Worm (Caenorhabditis elegans) whole organism, L4 larva: ENCODE results near the gene Y37D8A.16.

Experiments used
- D1046.2 ChIP-seq: fragments of 200-800 bp; sonication (Bioruptor generic); IDR thresholded peaks from 2 replicates; pipeline ENCODE4 v1.3.6; 2022; ENCODE audit warnings: missing genetic modification characterization, missing compliant biosample characterization
- F10B5.3 ChIP-seq: sonication (generic microtip); optimal IDR thresholded peaks from 2 replicates; lab custom pipeline; 2016; ENCODE audit warnings: mild to moderate bottlenecking, missing genetic modification characterization, missing compliant biosample characterization
- F26F4.8 ChIP-seq: fragments of 200-800 bp; sonication (Bioruptor generic); conservative IDR thresholded peaks from 2 replicates; pipeline ENCODE4 v1.3.6; 2022; ENCODE audit warnings: missing genetic modification characterization, missing compliant biosample characterization
- F44E2.7 ChIP-seq: fragments of 200-800 bp; sonication (Bioruptor generic); IDR thresholded peaks from 2 replicates; pipeline ENCODE4 v2.1.2; 2022; ENCODE audit warnings: missing genetic modification characterization, missing compliant biosample characterization
- arid-1 ChIP-seq: fragments of 200-800 bp; sonication (Bioruptor generic); conservative IDR thresholded peaks from 2 replicates; pipeline ENCODE4 v1.3.6; 2022; ENCODE audit warnings: missing genetic modification reagents, missing genetic modification characterization, missing compliant biosample characterization
- ceh-20 ChIP-seq: fragments of 200-800 bp; sonication (Bioruptor generic); IDR thresholded peaks from 2 replicates; pipeline ENCODE4 v1.3.6; 2022; ENCODE audit warnings: missing genetic modification reagents, missing genetic modification characterization, missing compliant biosample characterization
- ceh-28 ChIP-seq: fragments of 150-350 bp; optimal IDR thresholded peaks from 2 replicates; lab custom pipeline; 2014; ENCODE audit warnings: missing biosample characterization, missing genetic modification reagents, missing genetic modification characterization
- ceh-44 ChIP-seq: fragments of 200-800 bp; sonication (Bioruptor generic); IDR thresholded peaks from 2 replicates; pipeline ENCODE4 v1.3.6; 2022; ENCODE audit warnings: missing genetic modification reagents, missing genetic modification characterization, missing compliant biosample characterization
- ceh-62 ChIP-seq: sonication (generic microtip); optimal IDR thresholded peaks from 2 replicates; lab custom pipeline; 2017; ENCODE audit warnings: missing biosample characterization, missing genetic modification characterization
- ctbp-1 ChIP-seq: fragments of 200-800 bp; sonication (Bioruptor generic); IDR thresholded peaks from 2 replicates; pipeline ENCODE4 v1.3.6; 2022; ENCODE audit warnings: missing genetic modification reagents, missing genetic modification characterization, missing compliant biosample characterization
- daf-12 ChIP-seq: fragments of 150-350 bp; optimal IDR thresholded peaks from 2 replicates; lab custom pipeline; 2014; ENCODE audit warnings: missing biosample characterization, missing genetic modification reagents, missing genetic modification characterization
- daf-16 ChIP-seq, 3 experiments: sonication (generic microtip); optimal IDR thresholded peaks; 2 replicates each; lab custom pipeline; 2016 to 2017; ENCODE audit warnings: missing genetic modification characterization in 3 of 3, missing genetic modification reagents in 3 of 3, mild to moderate bottlenecking in 2 of 3, missing compliant biosample characterization in 2 of 3, missing biosample characterization in 1 of 3, moderate library complexity in 1 of 3
- dpl-1 ChIP-seq: fragments of 150-350 bp; optimal IDR thresholded peaks from 2 replicates; lab custom pipeline; 2014; ENCODE audit warnings: missing biosample characterization, missing genetic modification reagents, missing genetic modification characterization
- duxl-1 ChIP-seq: sonication (generic microtip); optimal IDR thresholded peaks from 2 replicates; lab custom pipeline; 2016; ENCODE audit warnings: mild to moderate bottlenecking, missing genetic modification characterization, moderate library complexity, missing compliant biosample characterization; ENCODE audit not compliant: poor library complexity
- dve-1 ChIP-seq: sonication (generic microtip); optimal IDR thresholded peaks from 2 replicates; lab custom pipeline; 2017; ENCODE audit warnings: antibody characterized with exemption, mild to moderate bottlenecking, missing genetic modification characterization, missing compliant biosample characterization; ENCODE audit not compliant: insufficient read depth
- egl-27 ChIP-seq: sonication (generic microtip); optimal IDR thresholded peaks from 3 replicates; lab custom pipeline; 2017; ENCODE audit warnings: missing biosample characterization, missing genetic modification reagents, missing genetic modification characterization
- egl-43 ChIP-seq: fragments of 200-800 bp; sonication (Bioruptor generic); IDR thresholded peaks from 2 replicates; pipeline ENCODE4 v1.3.6; 2022; ENCODE audit warnings: missing genetic modification reagents, missing genetic modification characterization, missing compliant biosample characterization
- fkh-10 ChIP-seq: fragments of 150-350 bp; optimal IDR thresholded peaks from 2 replicates; lab custom pipeline; 2014; ENCODE audit warnings: missing biosample characterization, missing genetic modification reagents, missing genetic modification characterization
- hlh-30 ChIP-seq: sonication (generic microtip); optimal IDR thresholded peaks from 2 replicates; lab custom pipeline; 2017; ENCODE audit warnings: antibody characterized with exemption, mild to moderate bottlenecking, missing genetic modification characterization, missing compliant biosample characterization; ENCODE audit not compliant: insufficient read depth
- hmg-1.1 ChIP-seq: fragments of 200-800 bp; sonication (Bioruptor generic); IDR thresholded peaks from 2 replicates; pipeline ENCODE4 v1.3.6; 2022; ENCODE audit warnings: missing genetic modification reagents, missing genetic modification characterization, missing compliant biosample characterization
- lin-13 ChIP-seq: fragments of 150-350 bp; optimal IDR thresholded peaks from 2 replicates; lab custom pipeline; 2014; ENCODE audit warnings: missing biosample characterization, missing genetic modification reagents, missing genetic modification characterization
- lin-29 ChIP-seq: fragments of 200-800 bp; sonication (Bioruptor generic); IDR thresholded peaks from 2 replicates; pipeline ENCODE4 v1.3.6; 2022; ENCODE audit warnings: missing genetic modification reagents, missing genetic modification characterization, missing compliant biosample characterization
- mdt-29 ChIP-seq: fragments of 200-800 bp; sonication (Bioruptor generic); IDR thresholded peaks from 2 replicates; pipeline ENCODE4 v1.3.6; 2022; ENCODE audit warnings: missing genetic modification reagents, missing genetic modification characterization, missing compliant biosample characterization
- mes-2 ChIP-seq: sonication (generic microtip); optimal IDR thresholded peaks from 2 replicates; lab custom pipeline; 2016; ENCODE audit warnings: missing genotype, mild to moderate bottlenecking, missing genetic modification characterization, missing compliant biosample characterization; ENCODE audit not compliant: poor library complexity, severe bottlenecking
- nhr-10 ChIP-seq: fragments of 150-350 bp; optimal IDR thresholded peaks from 2 replicates; lab custom pipeline; 2014; ENCODE audit warnings: missing biosample characterization, missing genetic modification characterization
- nhr-111 ChIP-seq: fragments of 200-800 bp; sonication (Bioruptor generic); optimal IDR thresholded peaks from 2 replicates; lab custom pipeline; 2018; ENCODE audit warnings: mild to moderate bottlenecking, missing genetic modification characterization, missing compliant biosample characterization
- nhr-237 ChIP-seq: sonication (generic microtip); optimal IDR thresholded peaks from 2 replicates; lab custom pipeline; 2017; ENCODE audit warnings: missing biosample characterization, missing genetic modification characterization
- nhr-28 ChIP-seq: fragments of 150-350 bp; optimal IDR thresholded peaks from 2 replicates; lab custom pipeline; 2014; ENCODE audit warnings: missing biosample characterization, missing genetic modification characterization
- nhr-41 ChIP-seq: fragments of 200-800 bp; sonication (Bioruptor generic); IDR thresholded peaks from 2 replicates; pipeline ENCODE4 v1.3.6; 2022; ENCODE audit warnings: missing genetic modification reagents, missing genetic modification characterization, missing compliant biosample characterization
- nhr-48 ChIP-seq: sonication (generic microtip); optimal IDR thresholded peaks from 2 replicates; lab custom pipeline; 2016; ENCODE audit warnings: mild to moderate bottlenecking, missing genetic modification characterization, missing compliant biosample characterization
- nhr-6 ChIP-seq: fragments of 150-350 bp; optimal IDR thresholded peaks from 2 replicates; lab custom pipeline; 2014; ENCODE audit warnings: missing biosample characterization, missing genetic modification characterization
- php-3 ChIP-seq: fragments of 200-800 bp; sonication (Bioruptor generic); IDR thresholded peaks from 2 replicates; pipeline ENCODE4 v1.3.6; 2022; ENCODE audit warnings: missing genetic modification reagents, missing genetic modification characterization, missing compliant biosample characterization
- rbr-2 ChIP-seq: sonication (generic microtip); optimal IDR thresholded peaks from 2 replicates; lab custom pipeline; 2016; ENCODE audit warnings: missing genotype, missing genetic modification characterization, missing compliant biosample characterization
- sdz-12 ChIP-seq: fragments of 200-800 bp; sonication (Bioruptor generic); optimal IDR thresholded peaks from 2 replicates; lab custom pipeline; 2018; ENCODE audit warnings: mild to moderate bottlenecking, missing genetic modification characterization, missing compliant biosample characterization
- spr-1 ChIP-seq: sonication (generic microtip); optimal IDR thresholded peaks from 2 replicates; lab custom pipeline; 2016; ENCODE audit warnings: mild to moderate bottlenecking, missing genetic modification characterization, missing compliant biosample characterization
- spr-3 ChIP-seq: fragments of 200-800 bp; sonication (Bioruptor generic); optimal IDR thresholded peaks from 2 replicates; lab custom pipeline; 2018; ENCODE audit warnings: mild to moderate bottlenecking, missing genetic modification characterization, missing compliant biosample characterization
- unc-130 ChIP-seq: sonication (generic microtip); optimal IDR thresholded peaks from 2 replicates; lab custom pipeline; 2016; ENCODE audit warnings: missing genetic modification reagents, missing genetic modification characterization, missing compliant biosample characterization
- unc-39 ChIP-seq: sonication (generic microtip); optimal IDR thresholded peaks from 2 replicates; lab custom pipeline; 2017; ENCODE audit warnings: missing biosample characterization, missing genetic modification characterization
- unc-62 ChIP-seq, 3 experiments: fragments of 150-350 bp in 1 of 3; sonication (generic microtip); optimal IDR thresholded peaks in 2 of 3; peaks in 1 of 3; 1 replicate in 1 of 3; 2 replicates in 2 of 3; lab custom pipeline; 2014 to 2017; ENCODE audit warnings: missing biosample characterization in 3 of 3, missing genetic modification characterization in 3 of 3, missing genetic modification reagents in 3 of 3, missing genotype in 1 of 3
- zag-1 ChIP-seq: fragments of 150-350 bp; optimal IDR thresholded peaks from 2 replicates; lab custom pipeline; 2014; ENCODE audit warnings: missing biosample characterization, missing genetic modification characterization
- zfp-3 ChIP-seq: fragments of 200-800 bp; sonication (Bioruptor generic); conservative IDR thresholded peaks from 2 replicates; pipeline ENCODE4 v1.3.6; 2022; ENCODE audit warnings: missing genetic modification reagents, missing genetic modification characterization, missing compliant biosample characterization
- zip-11 ChIP-seq: fragments of 200-800 bp; sonication (Bioruptor generic); IDR thresholded peaks from 2 replicates; pipeline ENCODE4 v1.3.6; 2022; ENCODE audit warnings: missing genetic modification characterization, missing compliant biosample characterization
- zip-2 ChIP-seq: fragments of 150-350 bp; optimal IDR thresholded peaks from 2 replicates; lab custom pipeline; 2014; ENCODE audit warnings: missing biosample characterization, missing genetic modification characterization
- ztf-7 ChIP-seq: fragments of 150-350 bp; optimal IDR thresholded peaks from 2 replicates; lab custom pipeline; 2014; ENCODE audit warnings: missing biosample characterization, missing genetic modification characterization

The Y37D8A.16 gene

ce11 chrIII:12919882-12920281, 1.4 kb upstream of the Y37D8A.16 start (continued):
- no peak for TF ChIP-seq F10B5.3 (tag; lab: Kevin White, UChicago)
- TF ChIP-seq F26F4.8 (GFP tag; lab: Robert Waterston, UW) = no peak
- TF ChIP-seq unc-62 (GFP tag; optimal IDR thresholded peaks at IDR 0.05 in 1 of 2; lab: Kevin White, UChicago) = no peak
- TF ChIP-seq unc-62 (tag; optimal IDR thresholded peaks at IDR 0.05; lab: Kevin White, UChicago) = no peak
- TF ChIP-seq unc-39 (tag; lab: Kevin White, UChicago) = no peak
- peak; percentile 52 for TF ChIP-seq hlh-30 (tag; lab: Kevin White, UChicago)
- TF ChIP-seq zip-11 (GFP tag; lab: Robert Waterston, UW) = no peak
- TF ChIP-seq zag-1 (tag; lab: Kevin White, UChicago) = no peak
- peak; percentile 38 for TF ChIP-seq nhr-28 (tag; lab: Kevin White, UChicago)
- no peak for TF ChIP-seq ctbp-1 (GFP tag; lab: Robert Waterston, UW)
- TF ChIP-seq daf-12 (tag; lab: Kevin White, UChicago) = no peak
- peak; percentile 79 for TF ChIP-seq dve-1 (tag; lab: Kevin White, UChicago)
- peak; percentile 6 for TF ChIP-seq dpl-1 (GFP tag; lab: Kevin White, UChicago)
- TF ChIP-seq zfp-3 (GFP tag; lab: Robert Waterston, UW) = no peak
- no peak for TF ChIP-seq sdz-12 (GFP tag; lab: Kevin White, UChicago)
- no peak for TF ChIP-seq nhr-48
- no peak for TF ChIP-seq hmg-1.1 (GFP tag; lab: Robert Waterston, UW)
- TF ChIP-seq F44E2.7 (GFP tag; lab: Robert Waterston, UW) = no peak
- peak; percentile 11 for TF ChIP-seq ceh-28 (tag; lab: Kevin White, UChicago)
- TF ChIP-seq lin-13 (GFP tag; lab: Kevin White, UChicago) = no peak
- no peak for TF ChIP-seq nhr-10 (tag; lab: Kevin White, UChicago)
- TF ChIP-seq egl-43 (GFP tag; lab: Robert Waterston, UW) = no peak
- no peak for TF ChIP-seq nhr-111 (GFP tag; lab: Kevin White, UChicago)
- no peak for TF ChIP-seq rbr-2 (tag; lab: Kevin White, UChicago)
- TF ChIP-seq fkh-10 (GFP tag; lab: Kevin White, UChicago) = no peak
- no peak for TF ChIP-seq arid-1
- TF ChIP-seq spr-3 = no peak
- no peak for TF ChIP-seq nhr-41
- TF ChIP-seq mes-2 (tag; lab: Kevin White, UChicago) = peak; percentile 60
- TF ChIP-seq egl-27 = no peak
- TF ChIP-seq php-3 (GFP tag; lab: Robert Waterston, UW) = no peak
- TF ChIP-seq ztf-7 (tag; lab: Kevin White, UChicago) = peak; percentile 61
- peak; percentile 20 for TF ChIP-seq duxl-1
- TF ChIP-seq lin-29 (GFP tag; lab: Robert Waterston, UW) = no peak
- TF ChIP-seq nhr-237 = no peak
- TF ChIP-seq unc-130 (GFP tag; lab: Kevin White, UChicago) = no peak
- no peak for TF ChIP-seq D1046.2
- TF ChIP-seq ceh-62 (tag; lab: Kevin White, UChicago) = no peak
- no peak for TF ChIP-seq zip-2 (tag; lab: Kevin White, UChicago)
- TF ChIP-seq spr-1 (tag; lab: Kevin White, UChicago) = no peak
- TF ChIP-seq ceh-44 (GFP tag; lab: Robert Waterston, UW) = no peak
- TF ChIP-seq nhr-6 = peak; percentile 86
- no peak for TF ChIP-seq mdt-29
- no peak for TF ChIP-seq ceh-20 (GFP tag; lab: Robert Waterston, UW)
- TF ChIP-seq daf-16 (GFP tag; optimal IDR thresholded peaks at IDR 0.05; lab: Kevin White, UChicago) = no peak
- peak; percentile 82 for TF ChIP-seq daf-16 (tag; optimal IDR thresholded peaks at IDR 0.05; lab: Kevin White, UChicago)
